Worm (Caenorhabditis elegans) whole organism, late embryonic: ENCODE results near the gene dao-2.

Source experiments
- C08G9.2 ChIP-seq: sonication (generic microtip); optimal IDR thresholded peaks from 2 replicates; lab custom pipeline; 2016; ENCODE audit warnings: mild to moderate bottlenecking, missing genetic modification characterization, moderate library complexity, missing compliant biosample characterization
- K09A11.1 ChIP-seq: sonication (generic microtip); optimal IDR thresholded peaks from 2 replicates; lab custom pipeline; 2017; ENCODE audit warnings: antibody characterized with exemption, mild to moderate bottlenecking, missing genetic modification characterization, missing compliant biosample characterization; ENCODE audit not compliant: insufficient read depth
- T23F11.4 ChIP-seq: fragments of 200-800 bp; sonication (Bioruptor generic); optimal IDR thresholded peaks from 2 replicates; lab custom pipeline; 2018; ENCODE audit warnings: mild to moderate bottlenecking, missing genetic modification characterization, missing compliant biosample characterization
- ahr-1 ChIP-seq: sonication (generic microtip); optimal IDR thresholded peaks from 2 replicates; lab custom pipeline; 2016; ENCODE audit warnings: missing genetic modification characterization, missing compliant biosample characterization
- ceh-22 ChIP-seq: sonication (generic microtip); optimal IDR thresholded peaks from 2 replicates; lab custom pipeline; 2017; ENCODE audit warnings: missing biosample characterization, missing genetic modification characterization
- ceh-24 ChIP-seq: sonication (generic microtip); optimal IDR thresholded peaks from 2 replicates; lab custom pipeline; 2016; ENCODE audit warnings: mild to moderate bottlenecking, missing genetic modification characterization, missing compliant biosample characterization
- ceh-30 ChIP-seq: fragments of 150-350 bp; optimal IDR thresholded peaks from 2 replicates; lab custom pipeline; 2014; ENCODE audit warnings: missing biosample characterization, missing genetic modification characterization
- ceh-31 ChIP-seq: sonication (generic microtip); optimal IDR thresholded peaks from 2 replicates; lab custom pipeline; 2016; ENCODE audit warnings: missing genetic modification characterization, missing compliant biosample characterization
- ceh-45 ChIP-seq: fragments of 200-800 bp; sonication (Bioruptor generic); IDR thresholded peaks from 2 replicates; pipeline ENCODE4 v1.3.6; 2022; ENCODE audit warnings: missing genetic modification reagents, missing genetic modification characterization, missing compliant biosample characterization
- ceh-48 ChIP-seq: sonication (generic microtip); optimal IDR thresholded peaks from 2 replicates; lab custom pipeline; 2016; ENCODE audit warnings: missing genetic modification characterization, inconsistent platforms, missing compliant biosample characterization
- ceh-6 ChIP-seq: fragments of 200-800 bp; sonication (Bioruptor generic); optimal IDR thresholded peaks from 2 replicates; lab custom pipeline; 2018; ENCODE audit warnings: mild to moderate bottlenecking, missing genetic modification characterization, missing compliant biosample characterization
- ceh-9 ChIP-seq: sonication (generic microtip); optimal IDR thresholded peaks from 2 replicates; lab custom pipeline; 2016; ENCODE audit warnings: mild to moderate bottlenecking, missing genetic modification characterization, inconsistent platforms, missing compliant biosample characterization
- che-1 ChIP-seq: sonication (generic microtip); optimal IDR thresholded peaks from 2 replicates; lab custom pipeline; 2016; ENCODE audit warnings: mild to moderate bottlenecking, missing genetic modification characterization, missing compliant biosample characterization
- dmd-4 ChIP-seq: sonication (generic microtip); optimal IDR thresholded peaks from 2 replicates; lab custom pipeline; 2016; ENCODE audit warnings: borderline replicate concordance, missing genetic modification characterization, missing compliant biosample characterization
- dve-1 ChIP-seq: sonication (generic microtip); optimal IDR thresholded peaks from 2 replicates; lab custom pipeline; 2017; ENCODE audit warnings: antibody characterized with exemption, mild to moderate bottlenecking, missing genetic modification characterization, missing compliant biosample characterization
- elt-2 ChIP-seq: sonication (generic microtip); optimal IDR thresholded peaks from 2 replicates; lab custom pipeline; 2016; ENCODE audit warnings: missing genetic modification reagents, missing genetic modification characterization, missing compliant biosample characterization
- ets-4 ChIP-seq: sonication (generic microtip); optimal IDR thresholded peaks from 2 replicates; lab custom pipeline; 2016; ENCODE audit warnings: missing genetic modification characterization, missing compliant biosample characterization
- fkh-6 ChIP-seq: sonication (generic microtip); optimal IDR thresholded peaks from 2 replicates; lab custom pipeline; 2016; ENCODE audit warnings: missing genetic modification characterization, missing compliant biosample characterization
- gmeb-2 ChIP-seq: sonication (generic microtip); optimal IDR thresholded peaks from 2 replicates; lab custom pipeline; 2016; ENCODE audit warnings: missing genetic modification characterization, inconsistent platforms, missing compliant biosample characterization
- hlh-13 ChIP-seq: fragments of 200-800 bp; sonication (Bioruptor generic); optimal IDR thresholded peaks from 2 replicates; lab custom pipeline; 2018; ENCODE audit warnings: mild to moderate bottlenecking, missing genetic modification characterization, missing compliant biosample characterization
- hlh-30 ChIP-seq: sonication (generic microtip); optimal IDR thresholded peaks from 2 replicates; lab custom pipeline; 2017; ENCODE audit warnings: antibody characterized with exemption, missing genetic modification characterization, missing compliant biosample characterization; ENCODE audit not compliant: insufficient read depth
- hlh-6 ChIP-seq: sonication (generic microtip); optimal IDR thresholded peaks from 2 replicates; lab custom pipeline; 2016; ENCODE audit warnings: missing genotype, missing genetic modification characterization, missing compliant biosample characterization
- hlh-8 ChIP-seq: sonication (generic microtip); optimal IDR thresholded peaks from 2 replicates; lab custom pipeline; 2016; ENCODE audit warnings: missing genotype, missing genetic modification characterization, missing compliant biosample characterization
- madf-2 ChIP-seq: sonication (generic microtip); optimal IDR thresholded peaks from 2 replicates; lab custom pipeline; 2017; ENCODE audit warnings: missing genetic modification characterization, missing compliant biosample characterization
- mec-3 ChIP-seq: sonication (generic microtip); optimal IDR thresholded peaks from 2 replicates; lab custom pipeline; 2016; ENCODE audit warnings: borderline replicate concordance, missing genetic modification characterization, missing compliant biosample characterization
- nfya-1 ChIP-seq: sonication (generic microtip); optimal IDR thresholded peaks from 2 replicates; lab custom pipeline; 2017; ENCODE audit warnings: missing genetic modification characterization, mild to moderate bottlenecking, missing compliant biosample characterization, antibody characterized with exemption, moderate library complexity
- nhr-232 ChIP-seq: sonication (generic microtip); optimal IDR thresholded peaks from 2 replicates; lab custom pipeline; 2016; ENCODE audit warnings: missing genetic modification characterization, missing compliant biosample characterization
- pag-3 ChIP-seq: sonication (generic microtip); optimal IDR thresholded peaks from 2 replicates; lab custom pipeline; 2016; ENCODE audit warnings: missing compliant biosample characterization, missing genetic modification characterization, borderline replicate concordance
- pha-2 ChIP-seq: sonication (generic microtip); optimal IDR thresholded peaks from 2 replicates; lab custom pipeline; 2017; ENCODE audit warnings: mild to moderate bottlenecking, missing genetic modification characterization, missing compliant biosample characterization
- ref-2 ChIP-seq: sonication (generic microtip); optimal IDR thresholded peaks from 2 replicates; lab custom pipeline; 2016; ENCODE audit warnings: missing genetic modification characterization, missing compliant biosample characterization
- rnt-1 ChIP-seq: sonication (generic microtip); optimal IDR thresholded peaks from 2 replicates; lab custom pipeline; 2016; ENCODE audit warnings: missing genetic modification characterization, missing compliant biosample characterization
- sox-2 ChIP-seq: fragments of 200-800 bp; sonication (Bioruptor generic); IDR thresholded peaks from 2 replicates; pipeline ENCODE4 v1.3.6; 2022; ENCODE audit warnings: missing genetic modification reagents, missing genetic modification characterization, missing compliant biosample characterization
- syd-9 ChIP-seq: sonication (generic microtip); optimal IDR thresholded peaks from 2 replicates; lab custom pipeline; 2016; ENCODE audit warnings: mild to moderate bottlenecking, missing genetic modification characterization, moderate library complexity, missing compliant biosample characterization
- unc-3 ChIP-seq, 2 experiments: fragments of 200-800 bp in 1 of 2; sonication (Bioruptor generic) in 1 of 2; sonication (generic microtip) in 1 of 2; conservative IDR thresholded peaks in 1 of 2; optimal IDR thresholded peaks in 1 of 2; 2 replicates each; pipeline versions ENCODE4 v1.3.6 to Lab custom; 2016 to 2022; ENCODE audit warnings: missing compliant biosample characterization in 2 of 2, missing genetic modification characterization in 2 of 2, missing genetic modification reagents in 1 of 2

dao-2 gene

ce11 chrII:4598815-4599214, 36.1 kb downstream of the dao-2 start:
- TF ChIP-seq pha-2 (tag; lab: Kevin White, UChicago) (no peak), rnt-1 (tag; lab: Kevin White, UChicago) (no peak), elt-2 (tag; lab: Kevin White, UChicago) (peak; percentile 49), C08G9.2 (tag; lab: Kevin White, UChicago) (no peak), ceh-48 (tag; lab: Kevin White, UChicago) (no peak), ceh-6 (no peak), gmeb-2 (tag; lab: Kevin White, UChicago) (no peak), dve-1 (tag; lab: Kevin White, UChicago) (no peak), ceh-9 (tag; lab: Kevin White, UChicago) (no peak)

- TF ChIP-seq hlh-8 (no peak), syd-9 (tag; lab: Kevin White, UChicago) (no peak), hlh-30 (no peak), fkh-6 (no peak)
Measured at ce11 chrII:4599838-4600237, 37.1 kb downstream of the dao-2 start.

- TF ChIP-seq unc-3 (GFP tag; conservative IDR thresholded peaks at IDR 0.05; lab: Robert Waterston, UW) (no peak), unc-3 (tag; optimal IDR thresholded peaks at IDR 0.05; lab: Kevin White, UChicago) (no peak), ets-4 (tag; lab: Kevin White, UChicago) (no peak), nfya-1 (tag; lab: Kevin White, UChicago) (no peak), T23F11.4 (GFP tag; lab: Kevin White, UChicago) (no peak), pag-3 (tag; lab: Kevin White, UChicago) (no peak), hlh-6 (tag; lab: Kevin White, UChicago) (no peak)
- TF ChIP-seq, all 69 proteins: peak for 0
Measured at ce11 chrII:4600276-4600675, 37.5 kb downstream of the dao-2 start.

ce11 chrII:4600818-4601217, 38.1 kb downstream of the dao-2 start:
- no peak for TF ChIP-seq dve-1 (tag; lab: Kevin White, UChicago)
- TF ChIP-seq nfya-1 (tag; lab: Kevin White, UChicago) = peak; percentile 84
- TF ChIP-seq ceh-9 (tag; lab: Kevin White, UChicago) = no peak
- no peak for TF ChIP-seq ceh-30 (tag; lab: Kevin White, UChicago)
- TF ChIP-seq ceh-45 (GFP tag; lab: Robert Waterston, UW) = no peak

ce11 chrII:4601256-4601655, 38.5 kb downstream of the dao-2 start, which contains the start of gene ipla-1:
TSS of gene ipla-1 (minus strand) at chrII:4601356.
- TF ChIP-seq ceh-45 (GFP tag; lab: Robert Waterston, UW) (no peak), C08G9.2 (tag; lab: Kevin White, UChicago) (no peak), ahr-1 (tag; lab: Kevin White, UChicago) (no peak), che-1 (tag; lab: Kevin White, UChicago) (no peak), hlh-13 (GFP tag; lab: Kevin White, UChicago) (no peak), ceh-24 (no peak), hlh-30 (no peak), ref-2 (tag; lab: Kevin White, UChicago) (no peak), mec-3 (no peak), ceh-31 (tag; lab: Kevin White, UChicago) (no peak), sox-2 (GFP tag; lab: Robert Waterston, UW) (no peak), ceh-22 (no peak), nhr-232 (no peak), madf-2 (tag; lab: Kevin White, UChicago) (no peak), K09A11.1 (tag; lab: Kevin White, UChicago) (no peak), dmd-4 (tag; lab: Kevin White, UChicago) (no peak)
